Fruit fly (Drosophila melanogaster) Kc167 (cell line): Measurements from ENCODE around the gene Sap-r.

Experiments used
- Myc ChIP-seq: fragments of >200 bp; optimal IDR thresholded peaks from 2 replicates; lab custom pipeline; 2017; ENCODE audit warnings: missing external identifiers
- Sin3A ChIP-seq: fragments of >200 bp; optimal IDR thresholded peaks from 2 replicates; lab custom pipeline; 2018; ENCODE audit warnings: missing external identifiers
- h ChIP-seq: fragments of >200 bp; optimal IDR thresholded peaks from 3 replicates; lab custom pipeline; 2018; ENCODE audit warnings: missing external identifiers
- insv ChIP-seq: fragments of >200 bp; optimal IDR thresholded peaks from 3 replicates; lab custom pipeline; 2018; ENCODE audit warnings: missing external identifiers
- psq ChIP-seq: fragments of >200 bp; optimal IDR thresholded peaks from 2 replicates; lab custom pipeline; 2017; ENCODE audit warnings: missing external identifiers
- ttk ChIP-seq: sonication (Bioruptor generic); optimal IDR thresholded peaks from 2 replicates; lab custom pipeline; 2017; ENCODE audit warnings: missing external identifiers

DNA sequence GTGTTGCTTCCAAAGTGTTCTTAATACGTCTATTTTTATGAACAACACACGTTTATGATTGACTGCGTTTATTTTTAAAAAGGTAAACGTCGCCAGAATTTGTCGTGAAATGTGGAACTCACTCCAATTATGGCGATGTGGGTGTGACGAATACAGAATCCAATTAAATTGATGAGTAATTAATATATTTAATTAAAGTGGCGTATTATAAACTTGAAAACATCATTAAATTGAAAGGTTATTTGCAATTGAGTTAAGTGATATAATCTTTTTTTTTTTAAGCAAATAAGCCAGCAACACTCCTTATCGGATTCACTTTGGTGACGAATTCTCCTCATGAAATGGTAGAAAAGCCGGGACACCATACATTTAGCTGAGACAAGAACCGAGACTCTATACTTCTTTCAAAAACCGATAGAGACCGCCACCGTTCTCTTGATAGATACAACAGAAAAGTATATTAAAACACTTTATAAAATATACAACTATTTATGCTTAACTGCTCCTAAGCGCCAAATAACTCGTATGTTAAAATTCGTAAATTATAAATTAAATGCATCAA is 18.5 kb downstream of the Sap-r start:
- TF ChIP-seq Sin3A (lab: Kevin White, UChicago) (no peak), h (lab: Kevin White, UChicago) (no peak), psq (no peak), ttk (no peak), insv (lab: Kevin White, UChicago) (no peak), Myc (lab: Kevin White, UChicago) (no peak)
